Fruit fly (Drosophila melanogaster): Measurements from ENCODE around the gene Brr2.
A peak's percentile ranks its signal among the peaks of the same experiment; 100 is the strongest.

Brr2 gene

dm6 chr3L:16001164-16001679, 33.5 kb upstream of the Brr2 start (continued):
- TF ChIP-seq CG12942 (GFP tag; optimal IDR thresholded peaks at IDR 0.05) = peak; percentile 45
- peak; percentile 87 for TF ChIP-seq CG12659 (GFP tag; optimal IDR thresholded peaks at IDR 0.05)
- peak; percentile 62 for TF ChIP-seq seq (GFP tag; IDR thresholded peaks at IDR 0.05)
- peak; percentile 77 for TF ChIP-seq maf-S (GFP tag; optimal IDR thresholded peaks at IDR 0.05)
- peak; percentile 86 for TF ChIP-seq Drgx (GFP tag; IDR thresholded peaks at IDR 0.05)
- peak; percentile 79 for TF ChIP-seq ind (GFP tag; optimal IDR thresholded peaks at IDR 0.05)
- TF ChIP-seq gsb (GFP tag; IDR thresholded peaks at IDR 0.05) = peak; percentile 58
- TF ChIP-seq CG32767 (GFP tag; IDR thresholded peaks at IDR 0.05) = peak; percentile 42; the same call in 1 of the 2 replicates
- peak; percentile 91 for TF ChIP-seq Hmr (GFP tag; optimal IDR thresholded peaks at IDR 0.05)
- peak; percentile 95 for TF ChIP-seq CG2120 (GFP tag; optimal IDR thresholded peaks at IDR 0.05)
- no peak for TF ChIP-seq Spps (tag; optimal IDR thresholded peaks at IDR 0.05)
- peak; percentile 72 for TF ChIP-seq CrebB (tag; optimal IDR thresholded peaks at IDR 0.05)
- TF ChIP-seq Dip2 (GFP tag; IDR thresholded peaks at IDR 0.05) = no peak
- TF ChIP-seq stc (GFP tag; IDR thresholded peaks at IDR 0.05) = peak; percentile 66
- TF ChIP-seq CoRest (tag; optimal IDR thresholded peaks at IDR 0.05) = peak; percentile 83
- TF ChIP-seq danr (GFP tag; IDR thresholded peaks at IDR 0.05) = peak; percentile 61; the same call in 1 of the 2 replicates
- TF ChIP-seq CG7745 (tag; optimal IDR thresholded peaks at IDR 0.05) = no peak
- TF ChIP-seq crol (GFP tag; IDR thresholded peaks at IDR 0.05) = peak; percentile 95
- TF ChIP-seq CTCF (GFP tag; optimal IDR thresholded peaks at IDR 0.05) = no peak
- peak; percentile 35 for TF ChIP-seq CG5180 (GFP tag; optimal IDR thresholded peaks at IDR 0.05)
- TF ChIP-seq kni (GFP tag; optimal IDR thresholded peaks at IDR 0.05) = no peak
- no peak for TF ChIP-seq CG7271 (tag; optimal IDR thresholded peaks at IDR 0.05)
- TF ChIP-seq sna (GFP tag; IDR thresholded peaks at IDR 0.05; ENCODE audit: partially characterized antibody) = no peak
- TF ChIP-seq CG6765 (GFP tag; optimal IDR thresholded peaks at IDR 0.05) = peak; percentile 75
- peak; percentile 68 for TF ChIP-seq CG12219 (GFP tag; optimal IDR thresholded peaks at IDR 0.05)
- TF ChIP-seq esg (GFP tag; conservative IDR thresholded peaks at IDR 0.05) = peak; percentile 60; the same call in 1 of the 2 replicates
- TF ChIP-seq p53 (GFP tag; optimal IDR thresholded peaks at IDR 0.05) = no peak
- TF ChIP-seq slbo (GFP tag; IDR thresholded peaks at IDR 0.05) = peak; percentile 80
- TF ChIP-seq tll (GFP tag; optimal IDR thresholded peaks at IDR 0.05) = no peak
- TF ChIP-seq CG43689 (GFP tag; IDR thresholded peaks at IDR 0.05) = no peak
- TF ChIP-seq repo (GFP tag; optimal IDR thresholded peaks at IDR 0.05) = peak; percentile 71
- no peak for TF ChIP-seq CG8478 (optimal IDR thresholded peaks at IDR 0.05)
- TF ChIP-seq Vsx1 (GFP tag; optimal IDR thresholded peaks at IDR 0.05) = peak; percentile 52
- peak; percentile 82 for TF ChIP-seq BtbVII (GFP tag; optimal IDR thresholded peaks at IDR 0.05)
- TF ChIP-seq CG12769 (tag; optimal IDR thresholded peaks at IDR 0.05) = peak; percentile 89
- TF ChIP-seq bab2 (GFP tag; optimal IDR thresholded peaks at IDR 0.05) = peak; percentile 64
- peak; percentile 65 for TF ChIP-seq vfl (GFP tag; optimal IDR thresholded peaks at IDR 0.05)
- TF ChIP-seq ems (GFP tag; optimal IDR thresholded peaks at IDR 0.05) = peak; percentile 57
- TF ChIP-seq CG1832 (GFP tag; optimal IDR thresholded peaks at IDR 0.05) = peak; percentile 59
- peak; percentile 59 for TF ChIP-seq CG18262 (tag; optimal IDR thresholded peaks at IDR 0.05)
- TF ChIP-seq nerfin-1 (tag; optimal IDR thresholded peaks at IDR 0.05) = peak; percentile 45
- TF ChIP-seq PHDP (tag; optimal IDR thresholded peaks at IDR 0.05) = peak; percentile 87
- peak; percentile 27 for TF ChIP-seq CG3407 (GFP tag; optimal IDR thresholded peaks at IDR 0.05)
- peak; percentile 42 for TF ChIP-seq CG3163 (GFP tag; optimal IDR thresholded peaks at IDR 0.05)
- TF ChIP-seq CG13775 (GFP tag; optimal IDR thresholded peaks at IDR 0.05) = peak; percentile 74
- TF ChIP-seq CG9817 (tag; optimal IDR thresholded peaks at IDR 0.05) = peak; percentile 89
- peak; percentile 79 for TF ChIP-seq schlank (tag; optimal IDR thresholded peaks at IDR 0.05)
- peak; percentile 28 for TF ChIP-seq dm (GFP tag; optimal IDR thresholded peaks at IDR 0.05)
- TF ChIP-seq nau (GFP tag; optimal IDR thresholded peaks at IDR 0.05) = peak; percentile 58
- no peak for TF ChIP-seq lov (optimal IDR thresholded peaks at IDR 0.05)
- TF ChIP-seq lov (GFP tag; IDR thresholded peaks at IDR 0.05) = no peak
